Fruit fly (Drosophila melanogaster) whole organism, embryonic: ENCODE data around the gene Mccc1.
A peak's percentile ranks its signal among the peaks of the same experiment; 100 is the strongest.

Experiments
- ATbp ChIP-seq: fragments of 200-800 bp; sonication (Bioruptor generic); optimal IDR thresholded peaks from 2 replicates; lab custom pipeline; 2017; ENCODE audit warnings: missing biosample characterization, mild to moderate bottlenecking, missing genetic modification characterization, missing genetic modification reagents
- CG11398 ChIP-seq: fragments of 200-800 bp; sonication (Bioruptor generic); optimal IDR thresholded peaks from 2 replicates; lab custom pipeline; 2016; ENCODE audit warnings: missing biosample characterization, missing genetic modification characterization
- CG12659 ChIP-seq: fragments of 200-800 bp; sonication (Bioruptor generic); optimal IDR thresholded peaks from 3 replicates; lab custom pipeline; 2017; ENCODE audit warnings: mild to moderate bottlenecking, missing biosample characterization, missing genetic modification reagents, missing genetic modification characterization
- CG13424 ChIP-seq: fragments of 200-800 bp; sonication (Bioruptor generic); optimal IDR thresholded peaks from 2 replicates; lab custom pipeline; 2019; ENCODE audit warnings: missing biosample characterization, mild to moderate bottlenecking, missing genetic modification characterization, moderate library complexity
- CG13624 ChIP-seq: fragments of 200-800 bp; sonication (Bioruptor generic); optimal IDR thresholded peaks from 2 replicates; lab custom pipeline; 2016; ENCODE audit warnings: missing biosample characterization, missing genetic modification characterization
- CG15073 ChIP-seq: fragments of 200-800 bp; sonication (Bioruptor generic); optimal IDR thresholded peaks from 2 replicates; lab custom pipeline; 2016; ENCODE audit warnings: missing biosample characterization, missing genetic modification characterization
- CG1529 ChIP-seq: fragments of 200-800 bp; sonication (Bioruptor generic); optimal IDR thresholded peaks from 3 replicates; lab custom pipeline; 2018; ENCODE audit warnings: missing biosample characterization, missing genetic modification characterization
- CG1647 ChIP-seq: fragments of 200-800 bp; sonication (Bioruptor generic); optimal IDR thresholded peaks from 3 replicates; lab custom pipeline; 2016; ENCODE audit warnings: missing biosample characterization, missing genetic modification characterization
- CG17802 ChIP-seq: fragments of 200-800 bp; sonication (Bioruptor generic); optimal IDR thresholded peaks from 2 replicates; lab custom pipeline; 2018; ENCODE audit warnings: missing biosample characterization, mild to moderate bottlenecking, missing genetic modification characterization, moderate library complexity
- CG17829 ChIP-seq: fragments of 200-800 bp; optimal IDR thresholded peaks from 2 replicates; lab custom pipeline; 2019; ENCODE audit warnings: missing biosample characterization, mild to moderate bottlenecking, missing genetic modification characterization, moderate library complexity
- CG2678 ChIP-seq: fragments of 200-800 bp; sonication (Bioruptor generic); optimal IDR thresholded peaks from 3 replicates; lab custom pipeline; 2019; ENCODE audit warnings: missing biosample characterization, mild to moderate bottlenecking, missing genetic modification characterization, moderate library complexity
- CG31441 ChIP-seq: fragments of 200-800 bp; sonication (Bioruptor generic); IDR thresholded peaks from 2 replicates; pipeline ENCODE4 v1.3.6; 2022; ENCODE audit warnings: missing biosample characterization, missing genetic modification characterization
- CG6791 ChIP-seq: fragments of 200-800 bp; sonication (Bioruptor generic); IDR thresholded peaks from 3 replicates; pipeline ENCODE4 v1.3.6; 2022; ENCODE audit warnings: missing biosample characterization, missing genetic modification characterization; ENCODE audit not compliant: partially characterized antibody
- CG7963 ChIP-seq: fragments of 200-800 bp; sonication (Bioruptor generic); IDR thresholded peaks from 3 replicates; pipeline ENCODE4 v1.3.6; 2022; ENCODE audit warnings: missing biosample characterization, missing genetic modification characterization; ENCODE audit not compliant: partially characterized antibody
- CHES-1-like ChIP-seq: fragments of 200-800 bp; sonication (Bioruptor generic); optimal IDR thresholded peaks from 2 replicates; lab custom pipeline; 2016; ENCODE audit warnings: missing biosample characterization, missing genetic modification characterization
- Dref ChIP-seq: fragments of 200-800 bp; sonication (Bioruptor generic); IDR thresholded peaks from 2 replicates; pipeline ENCODE4 v1.3.6; 2022; ENCODE audit warnings: missing biosample characterization, missing genetic modification characterization
- Drgx ChIP-seq: fragments of 200-800 bp; sonication (Bioruptor generic); IDR thresholded peaks from 2 replicates; pipeline ENCODE4 v1.3.6; 2022; ENCODE audit warnings: missing biosample characterization, missing genetic modification characterization
- Fer1 ChIP-seq: fragments of 200-800 bp; sonication (Bioruptor generic); optimal IDR thresholded peaks from 2 replicates; lab custom pipeline; 2017; ENCODE audit warnings: missing biosample characterization, mild to moderate bottlenecking, missing genetic modification characterization
- Fer2 ChIP-seq: fragments of 200-800 bp; sonication (Bioruptor generic); optimal IDR thresholded peaks from 2 replicates; lab custom pipeline; 2018; ENCODE audit warnings: missing biosample characterization, mild to moderate bottlenecking, missing genetic modification characterization, moderate library complexity
- HLH3B ChIP-seq: fragments of 200-800 bp; sonication (Bioruptor generic); IDR thresholded peaks from 2 replicates; pipeline ENCODE4 v1.3.6; 2022; ENCODE audit warnings: missing biosample characterization, missing genetic modification characterization
- HLH54F ChIP-seq: fragments of 200-800 bp; sonication (Bioruptor generic); optimal IDR thresholded peaks from 3 replicates; lab custom pipeline; 2016; ENCODE audit warnings: missing biosample characterization, missing genetic modification characterization
- Jarid2 ChIP-seq: fragments of 200-800 bp; sonication (Bioruptor generic); optimal IDR thresholded peaks from 3 replicates; lab custom pipeline; 2017; ENCODE audit warnings: mild to moderate bottlenecking, missing biosample characterization, missing genetic modification reagents, missing genetic modification characterization
- Kr ChIP-seq: fragments of 200-800 bp; sonication (Bioruptor generic); optimal IDR thresholded peaks from 2 replicates; lab custom pipeline; 2017; ENCODE audit warnings: missing biosample characterization, mild to moderate bottlenecking, missing genetic modification characterization
- MTF-1 ChIP-seq: fragments of 200-800 bp; sonication (Bioruptor generic); optimal IDR thresholded peaks from 2 replicates; lab custom pipeline; 2018; ENCODE audit warnings: missing biosample characterization, mild to moderate bottlenecking, missing genetic modification characterization, borderline replicate concordance
- Poxn ChIP-seq: fragments of 200-800 bp; sonication (Bioruptor generic); IDR thresholded peaks from 2 replicates; pipeline ENCODE4 v1.3.6; 2022; ENCODE audit warnings: missing biosample characterization, missing genetic modification characterization
- Taf1 ChIP-seq: fragments of 200-800 bp; sonication (Bioruptor generic); IDR thresholded peaks from 2 replicates; pipeline ENCODE4 v1.3.6; 2022; ENCODE audit warnings: missing biosample characterization, missing genetic modification characterization
- Vsx1 ChIP-seq: fragments of 200-800 bp; sonication (Bioruptor generic); optimal IDR thresholded peaks from 2 replicates; lab custom pipeline; 2017; ENCODE audit warnings: missing biosample characterization, mild to moderate bottlenecking, missing genetic modification characterization, missing genetic modification reagents
- az2 ChIP-seq: fragments of 200-800 bp; sonication (Bioruptor generic); optimal IDR thresholded peaks from 3 replicates; lab custom pipeline; 2016; ENCODE audit warnings: missing biosample characterization, missing genetic modification characterization
- bowl ChIP-seq: fragments of 200-800 bp; sonication (Bioruptor generic); IDR thresholded peaks from 2 replicates; pipeline ENCODE4 v1.3.6; 2022; ENCODE audit warnings: missing biosample characterization, missing genetic modification characterization
- corto ChIP-seq: fragments of 200-800 bp; sonication (Bioruptor generic); optimal IDR thresholded peaks from 2 replicates; lab custom pipeline; 2016; ENCODE audit warnings: missing biosample characterization, mild to moderate bottlenecking, missing genetic modification characterization, moderate library complexity
- cwo ChIP-seq: fragments of 200-800 bp; sonication (Bioruptor generic); optimal IDR thresholded peaks from 3 replicates; lab custom pipeline; 2017; ENCODE audit warnings: missing biosample characterization, missing genetic modification characterization, mild to moderate bottlenecking, moderate library complexity, missing genetic modification reagents
- dm ChIP-seq: fragments of 200-800 bp; sonication (Bioruptor generic); optimal IDR thresholded peaks from 3 replicates; lab custom pipeline; 2016; ENCODE audit warnings: missing biosample characterization, missing genetic modification characterization
- fru ChIP-seq: fragments of >200 bp; optimal IDR thresholded peaks from 2 replicates; lab custom pipeline; 2017
- gsb-n ChIP-seq: fragments of 200-800 bp; sonication (Bioruptor generic); optimal IDR thresholded peaks from 3 replicates; lab custom pipeline; 2018; ENCODE audit warnings: missing biosample characterization, mild to moderate bottlenecking, missing genetic modification characterization
- hbn ChIP-seq: fragments of 200-800 bp; sonication (Bioruptor generic); IDR thresholded peaks from 2 replicates; pipeline ENCODE4 v1.3.6; 2022; ENCODE audit warnings: missing biosample characterization, missing genetic modification characterization; ENCODE audit not compliant: partially characterized antibody
- her ChIP-seq: fragments of 200-800 bp; sonication (Bioruptor generic); optimal IDR thresholded peaks from 2 replicates; lab custom pipeline; 2016; ENCODE audit warnings: missing biosample characterization, missing genetic modification characterization
- hth ChIP-seq: fragments of >200 bp; optimal IDR thresholded peaks from 2 replicates; lab custom pipeline; 2017; ENCODE audit warnings: inconsistent platforms
- ken ChIP-seq: fragments of 200-800 bp; sonication (Bioruptor generic); IDR thresholded peaks from 3 replicates; pipeline ENCODE4 v1.3.6; 2022; ENCODE audit warnings: missing biosample characterization, missing genetic modification characterization
- lbe ChIP-seq: fragments of 200-800 bp; sonication (Bioruptor generic); optimal IDR thresholded peaks from 2 replicates; lab custom pipeline; 2016; ENCODE audit warnings: missing biosample characterization, mild to moderate bottlenecking, missing genetic modification characterization
- nmo ChIP-seq: fragments of 200-800 bp; sonication (Bioruptor generic); optimal IDR thresholded peaks from 2 replicates; lab custom pipeline; 2018; ENCODE audit warnings: missing biosample characterization, mild to moderate bottlenecking, missing genetic modification characterization, moderate library complexity
- psq ChIP-seq: fragments of 200-800 bp; sonication (Bioruptor generic); optimal IDR thresholded peaks from 2 replicates; lab custom pipeline; 2017; ENCODE audit warnings: missing biosample characterization, missing genetic modification characterization
- repo ChIP-seq: fragments of 200-800 bp; sonication (Bioruptor generic); optimal IDR thresholded peaks from 2 replicates; lab custom pipeline; 2016; ENCODE audit warnings: missing biosample characterization, missing genetic modification characterization
- salm ChIP-seq: fragments of 200-800 bp; sonication (Bioruptor generic); optimal IDR thresholded peaks from 2 replicates; lab custom pipeline; 2018; ENCODE audit warnings: missing biosample characterization, mild to moderate bottlenecking, missing genetic modification characterization
- sisA ChIP-seq: fragments of 200-800 bp; sonication (Bioruptor generic); IDR thresholded peaks from 2 replicates; pipeline ENCODE4 v1.3.6; 2022; ENCODE audit warnings: missing biosample characterization, missing genetic modification characterization
- slp2 ChIP-seq: fragments of 200-800 bp; sonication (Bioruptor generic); optimal IDR thresholded peaks from 2 replicates; lab custom pipeline; 2016; ENCODE audit warnings: missing biosample characterization, missing genetic modification characterization
- trem ChIP-seq: fragments of 200-800 bp; optimal IDR thresholded peaks from 3 replicates; lab custom pipeline; 2019; ENCODE audit warnings: missing biosample characterization, mild to moderate bottlenecking, missing genetic modification characterization, moderate library complexity
- unc-4 ChIP-seq: fragments of 200-800 bp; sonication (Bioruptor generic); IDR thresholded peaks from 2 replicates; pipeline ENCODE4 v1.3.6; 2022; ENCODE audit warnings: missing biosample characterization, missing genetic modification characterization; ENCODE audit not compliant: partially characterized antibody
- vnd ChIP-seq: fragments of 200-800 bp; sonication (Bioruptor generic); IDR thresholded peaks from 3 replicates; pipeline ENCODE4 v1.3.6; 2022; ENCODE audit warnings: missing biosample characterization, missing genetic modification characterization; ENCODE audit not compliant: partially characterized antibody
- zen ChIP-seq: fragments of 200-800 bp; sonication (Bioruptor generic); optimal IDR thresholded peaks from 3 replicates; lab custom pipeline; 2018; ENCODE audit warnings: missing biosample characterization, mild to moderate bottlenecking, missing genetic modification characterization, moderate library complexity
- zfh1 ChIP-seq: fragments of 200-800 bp; sonication (Bioruptor generic); IDR thresholded peaks from 3 replicates; pipeline ENCODE4 v1.3.6; 2022; ENCODE audit warnings: missing biosample characterization, missing genetic modification characterization

The Mccc1 gene

DNA sequence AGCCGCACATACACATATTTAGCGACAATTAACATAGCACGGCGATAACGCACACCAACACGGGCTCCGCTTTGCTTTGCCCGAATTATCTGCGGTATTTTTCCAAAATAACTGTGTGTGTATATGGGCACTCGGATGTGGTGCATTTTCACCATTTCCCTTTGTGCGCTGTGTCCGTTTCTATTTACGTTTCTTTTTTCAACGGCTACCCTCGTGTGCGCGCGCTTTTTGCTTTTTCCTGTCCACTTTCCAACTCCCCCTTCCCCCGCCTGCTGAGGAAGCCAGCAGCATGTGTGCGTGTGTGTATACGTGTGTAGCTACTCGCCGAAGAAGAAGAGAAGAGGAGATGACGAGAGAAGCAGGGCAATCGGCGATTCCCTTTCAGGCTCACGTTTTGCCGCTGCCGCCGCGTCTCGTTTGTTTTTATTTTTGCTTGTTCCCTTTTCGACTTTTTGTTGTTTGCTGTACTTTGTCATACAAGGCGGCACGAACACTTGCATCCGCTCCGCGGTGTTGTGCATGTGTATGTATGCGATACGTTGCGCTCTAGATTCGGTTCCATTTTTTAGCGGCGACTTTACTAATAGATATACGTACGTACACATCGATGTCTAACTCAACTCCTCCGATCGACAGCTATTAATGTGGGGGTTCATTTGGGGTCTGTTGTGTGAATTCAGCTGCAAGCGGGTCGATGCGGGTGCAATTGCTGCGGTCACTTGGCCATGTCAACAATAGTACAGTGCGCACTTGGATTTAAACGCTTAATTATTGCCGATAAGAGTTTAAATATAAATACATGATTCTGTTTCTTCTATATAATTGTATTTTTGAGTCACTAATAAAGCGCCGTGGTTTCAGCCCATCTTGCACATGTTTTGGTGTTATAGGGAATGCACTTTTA is 45.4 kb downstream of the Mccc1 start (continued):
- TF ChIP-seq CG31441 (GFP tag; lab: Robert Waterston, UW) = no peak
- TF ChIP-seq unc-4 (GFP tag; lab: Robert Waterston, UW) = no peak
- TF ChIP-seq bowl (GFP tag; lab: Robert Waterston, UW) = no peak
- TF ChIP-seq CG6791 (GFP tag; lab: Robert Waterston, UW) = no peak
- no peak for TF ChIP-seq ATbp (GFP tag; lab: Kevin White, UChicago)
- no peak for TF ChIP-seq Jarid2
- no peak for TF ChIP-seq hth (lab: Kevin White, UChicago)
- no peak for TF ChIP-seq CG1647 (GFP tag; lab: Kevin White, UChicago)
- TF ChIP-seq CG1529 (GFP tag; lab: Kevin White, UChicago) = no peak
- no peak for TF ChIP-seq CG2678 (tag; lab: Kevin White, UChicago)
- no peak for TF ChIP-seq CG15073 (GFP tag; lab: Kevin White, UChicago)
- no peak for TF ChIP-seq Poxn (GFP tag; lab: Robert Waterston, UW)
- no peak for TF ChIP-seq az2 (GFP tag; lab: Kevin White, UChicago)
- no peak for TF ChIP-seq Fer2 (tag; lab: Kevin White, UChicago)
- peak; percentile 56 for TF ChIP-seq CG17829 (tag; lab: Kevin White, UChicago)
- TF ChIP-seq zfh1 (GFP tag; lab: Robert Waterston, UW) = no peak
- no peak for TF ChIP-seq sisA (GFP tag; lab: Robert Waterston, UW)
- no peak for TF ChIP-seq zen (tag; lab: Kevin White, UChicago)
- peak; percentile 9 for TF ChIP-seq CG13424 (tag; lab: Kevin White, UChicago)
- no peak for TF ChIP-seq HLH54F (GFP tag; lab: Kevin White, UChicago)
- peak; percentile 4 for TF ChIP-seq CG11398 (GFP tag; lab: Kevin White, UChicago)
- TF ChIP-seq CG7963 (GFP tag; lab: Robert Waterston, UW) = no peak
- TF ChIP-seq Kr = no peak
- peak; percentile 9 for TF ChIP-seq Vsx1 (GFP tag; lab: Kevin White, UChicago)
- peak; percentile 100 for TF ChIP-seq psq (GFP tag; lab: Kevin White, UChicago)
- TF ChIP-seq vnd (GFP tag; lab: Robert Waterston, UW) = no peak
- TF ChIP-seq Taf1 = no peak
- peak; percentile 8 for TF ChIP-seq trem (tag; lab: Kevin White, UChicago)
- no peak for TF ChIP-seq nmo (GFP tag; lab: Kevin White, UChicago)
- TF ChIP-seq Fer1 (GFP tag; lab: Kevin White, UChicago) = peak; percentile 60
- no peak for TF ChIP-seq repo
- peak; percentile 55 for TF ChIP-seq dm
- peak; percentile 14 for TF ChIP-seq MTF-1 (GFP tag; lab: Kevin White, UChicago)
- peak; percentile 59 for TF ChIP-seq cwo (GFP tag; lab: Kevin White, UChicago)
- peak; percentile 1 for TF ChIP-seq fru (lab: Kevin White, UChicago)
- TF ChIP-seq hbn (GFP tag; lab: Robert Waterston, UW) = no peak
- TF ChIP-seq HLH3B (GFP tag; lab: Robert Waterston, UW) = no peak
- no peak for TF ChIP-seq salm (tag; lab: Kevin White, UChicago)
- no peak for TF ChIP-seq CG12659 (GFP tag; lab: Kevin White, UChicago)
- TF ChIP-seq corto (GFP tag; lab: Kevin White, UChicago) = no peak
- TF ChIP-seq ken (GFP tag; lab: Robert Waterston, UW) = no peak
- peak; percentile 33 for TF ChIP-seq CHES-1-like (GFP tag; lab: Kevin White, UChicago)
- TF ChIP-seq Drgx (GFP tag; lab: Robert Waterston, UW) = no peak
- peak; percentile 6 for TF ChIP-seq lbe (GFP tag; lab: Kevin White, UChicago)
- TF ChIP-seq CG17802 (tag; lab: Kevin White, UChicago) = no peak
- no peak for TF ChIP-seq Dref (GFP tag; lab: Robert Waterston, UW)
- peak; percentile 7 for TF ChIP-seq her (GFP tag; lab: Kevin White, UChicago)
- no peak for TF ChIP-seq gsb-n (tag; lab: Kevin White, UChicago)
- TF ChIP-seq slp2 (GFP tag; lab: Kevin White, UChicago) = no peak
- TF ChIP-seq CG13624 (GFP tag; lab: Kevin White, UChicago) = no peak
